Worm (Caenorhabditis elegans) whole organism, L3 larva: ENCODE measurements around the gene xbx-3.

ENCODE experiments used
- R02D3.7 ChIP-seq: fragments of 150-350 bp; optimal IDR thresholded peaks from 2 replicates; lab custom pipeline; 2014; ENCODE audit warnings: missing biosample characterization, missing genetic modification characterization
- ZK546.5 ChIP-seq: sonication (generic microtip); optimal IDR thresholded peaks from 2 replicates; lab custom pipeline; 2017; ENCODE audit warnings: missing biosample characterization, missing genetic modification characterization
- ama-1 ChIP-seq: fragments of 150-350 bp; optimal IDR thresholded peaks from 2 replicates; lab custom pipeline; 2018
- ceh-16 ChIP-seq: sonication (generic microtip); optimal IDR thresholded peaks from 2 replicates; lab custom pipeline; 2017; ENCODE audit warnings: missing biosample characterization, missing genetic modification characterization
- ceh-28 ChIP-seq: fragments of 150-350 bp; optimal IDR thresholded peaks from 2 replicates; lab custom pipeline; 2014; ENCODE audit warnings: missing biosample characterization, missing genetic modification reagents, missing genetic modification characterization
- ceh-82 ChIP-seq: fragments of 150-350 bp; optimal IDR thresholded peaks from 2 replicates; lab custom pipeline; 2014; ENCODE audit warnings: missing biosample characterization, missing genetic modification characterization
- ceh-9 ChIP-seq: sonication (generic microtip); optimal IDR thresholded peaks from 2 replicates; lab custom pipeline; 2018; ENCODE audit warnings: missing biosample characterization, missing genetic modification characterization
- egl-27 ChIP-seq: sonication (generic microtip); optimal IDR thresholded peaks from 4 replicates; lab custom pipeline; 2017; ENCODE audit warnings: missing biosample characterization, missing genetic modification reagents, missing genetic modification characterization
- egl-5 ChIP-seq: fragments of 150-350 bp; optimal IDR thresholded peaks from 2 replicates; lab custom pipeline; 2017; ENCODE audit warnings: missing biosample characterization, missing genetic modification reagents, missing genetic modification characterization, inconsistent platforms
- elt-1 ChIP-seq: fragments of 150-350 bp; optimal IDR thresholded peaks from 2 replicates; lab custom pipeline; 2014; ENCODE audit warnings: missing biosample characterization, missing genetic modification characterization
- elt-3 ChIP-seq, 3 experiments: fragments of 150-350 bp in 1 of 3; sonication (generic microtip) in 2 of 3; optimal IDR thresholded peaks; 2 replicates in 2 of 3; 4 replicates in 1 of 3; lab custom pipeline; 2014 to 2017; ENCODE audit warnings: missing biosample characterization in 3 of 3, missing genetic modification characterization in 3 of 3
- fkh-10 ChIP-seq: sonication (generic microtip); optimal IDR thresholded peaks from 2 replicates; lab custom pipeline; 2017; ENCODE audit warnings: missing biosample characterization, missing genetic modification reagents, missing genetic modification characterization
- fkh-2 ChIP-seq: fragments of 150-350 bp; optimal IDR thresholded peaks from 2 replicates; lab custom pipeline; 2014; ENCODE audit warnings: missing biosample characterization, missing genetic modification reagents, missing genetic modification characterization
- fos-1 ChIP-seq: fragments of 150-350 bp; optimal IDR thresholded peaks from 2 replicates; lab custom pipeline; 2014; ENCODE audit warnings: missing biosample characterization, missing genetic modification characterization
- hmg-11 ChIP-seq: sonication (generic microtip); optimal IDR thresholded peaks from 2 replicates; lab custom pipeline; 2016; ENCODE audit warnings: missing genetic modification characterization, missing compliant biosample characterization
- jun-1 ChIP-seq: fragments of 150-350 bp; optimal IDR thresholded peaks from 2 replicates; lab custom pipeline; 2014; ENCODE audit warnings: missing biosample characterization, missing genetic modification reagents, missing genetic modification characterization
- lin-15B ChIP-seq: fragments of 150-350 bp; optimal IDR thresholded peaks from 2 replicates; lab custom pipeline; 2014; ENCODE audit warnings: missing biosample characterization, missing genetic modification characterization
- lsy-12 ChIP-seq: sonication (generic microtip); optimal IDR thresholded peaks from 2 replicates; lab custom pipeline; 2016; ENCODE audit warnings: mild to moderate bottlenecking, missing genetic modification characterization, missing compliant biosample characterization
- mdl-1 ChIP-seq: fragments of 150-350 bp; optimal IDR thresholded peaks from 2 replicates; lab custom pipeline; 2014; ENCODE audit warnings: missing biosample characterization, missing genetic modification characterization
- nfya-1 ChIP-seq: sonication (generic microtip); optimal IDR thresholded peaks from 2 replicates; lab custom pipeline; 2017; ENCODE audit warnings: missing genetic modification characterization, mild to moderate bottlenecking, missing compliant biosample characterization, antibody characterized with exemption, moderate library complexity; ENCODE audit not compliant: insufficient read depth
- nhr-11 ChIP-seq: fragments of 150-350 bp; optimal IDR thresholded peaks from 2 replicates; lab custom pipeline; 2014; ENCODE audit warnings: missing biosample characterization, missing genetic modification characterization
- nhr-12 ChIP-seq: fragments of 150-350 bp; optimal IDR thresholded peaks from 2 replicates; lab custom pipeline; 2014; ENCODE audit warnings: missing biosample characterization, missing genetic modification characterization
- nhr-237 ChIP-seq: fragments of 150-350 bp; optimal IDR thresholded peaks from 2 replicates; lab custom pipeline; 2014; ENCODE audit warnings: missing biosample characterization, missing genetic modification characterization
- nhr-43 ChIP-seq: sonication (generic microtip); optimal IDR thresholded peaks from 2 replicates; lab custom pipeline; 2016; ENCODE audit warnings: mild to moderate bottlenecking, missing genetic modification characterization, missing compliant biosample characterization; ENCODE audit not compliant: poor library complexity, severe bottlenecking
- nhr-76 ChIP-seq: fragments of 150-350 bp; sonication (generic microtip); optimal IDR thresholded peaks from 5 replicates; lab custom pipeline; 2014; ENCODE audit warnings: missing biosample characterization, missing genetic modification characterization
- nhr-77 ChIP-seq: fragments of 150-350 bp; optimal IDR thresholded peaks from 2 replicates; lab custom pipeline; 2014; ENCODE audit warnings: missing biosample characterization, missing genetic modification characterization
- pha-4 ChIP-seq: fragments of 150-350 bp; optimal IDR thresholded peaks from 2 replicates; lab custom pipeline; 2014; ENCODE audit warnings: missing biosample characterization, missing genetic modification reagents, missing genetic modification characterization
- sea-2 ChIP-seq: fragments of 150-350 bp; sonication (generic microtip); optimal IDR thresholded peaks from 4 replicates; lab custom pipeline; 2014; ENCODE audit warnings: missing biosample characterization, missing genetic modification reagents, missing genetic modification characterization
- skn-1 ChIP-seq: fragments of 150-350 bp; optimal IDR thresholded peaks from 2 replicates; lab custom pipeline; 2014; ENCODE audit warnings: missing biosample characterization, missing genetic modification characterization
- snpc-4 ChIP-seq: fragments of 150-350 bp; optimal IDR thresholded peaks from 2 replicates; lab custom pipeline; 2014; ENCODE audit warnings: missing biosample characterization, missing genetic modification characterization
- unc-39 ChIP-seq: sonication (generic microtip); optimal IDR thresholded peaks from 4 replicates; lab custom pipeline; 2017; ENCODE audit warnings: missing biosample characterization, missing genetic modification characterization

Gene xbx-3

ce11 chrIII:10010117-10010516 lies 25.6 kb upstream of the xbx-3 start, which contains the start of gene fbxa-155:
TSS of gene fbxa-155 (minus strand) at chrIII:10010217.
- TF ChIP-seq snpc-4 (no peak), fkh-2 (tag; lab: Kevin White, UChicago) (no peak), R02D3.7 (tag; lab: Kevin White, UChicago) (no peak), nhr-237 (tag; lab: Kevin White, UChicago) (no peak)

ce11 chrIII:10012136-10012535 lies 23.6 kb upstream of the xbx-3 start, which contains the start of gene C05B5.16:
TSS of gene C05B5.16 (plus strand) at chrIII:10012436.
- no peak for TF ChIP-seq sea-2 (GFP tag; lab: Kevin White, UChicago)
- no peak for TF ChIP-seq nhr-12 (tag; lab: Kevin White, UChicago)
- no peak for TF ChIP-seq ceh-28 (tag; lab: Kevin White, UChicago)
- no peak for TF ChIP-seq nhr-77 (tag; lab: Kevin White, UChicago)
- TF ChIP-seq fos-1, result no peak
- TF ChIP-seq pha-4 (tag; lab: Kevin White, UChicago), result no peak
- TF ChIP-seq nhr-237 (tag; lab: Kevin White, UChicago), result no peak
- TF ChIP-seq ceh-16 (tag; lab: Kevin White, UChicago), result no peak
- no peak for TF ChIP-seq nhr-43 (tag; lab: Kevin White, UChicago)
- TF ChIP-seq ama-1 (lab: Kevin White, UChicago), result no peak
- no peak for TF ChIP-seq egl-27 (tag; lab: Kevin White, UChicago)
- no peak for TF ChIP-seq lin-15B (tag; lab: Kevin White, UChicago)
- TF ChIP-seq unc-39 (tag; lab: Kevin White, UChicago), result no peak

ce11 chrIII:10016413-10017051 lies 19.2 kb upstream of the xbx-3 start, which contains the start of gene rgs-1:
TSS of gene rgs-1 (minus strand) at chrIII:10016558.
- TF ChIP-seq jun-1 (tag; lab: Kevin White, UChicago) (no peak), lsy-12 (tag; lab: Kevin White, UChicago) (no peak), nfya-1 (tag; lab: Kevin White, UChicago) (peak; percentile 77), elt-3 (tag; optimal IDR thresholded peaks at IDR 0.05; lab: Kevin White, UChicago) (no peak), nhr-237 (tag; lab: Kevin White, UChicago) (no peak), nhr-76 (no peak), ceh-16 (tag; lab: Kevin White, UChicago) (no peak), lin-15B (tag; lab: Kevin White, UChicago) (peak; percentile 28), ceh-28 (tag; lab: Kevin White, UChicago) (no peak), fkh-10 (peak; percentile 86), skn-1 (tag; lab: Kevin White, UChicago) (peak; percentile 21), pha-4 (tag; lab: Kevin White, UChicago) (peak; percentile 5), snpc-4 (peak; percentile 25), hmg-11 (peak; percentile 79)

- TF ChIP-seq ceh-9 (tag; lab: Kevin White, UChicago) (no peak), nhr-43 (tag; lab: Kevin White, UChicago) (no peak), unc-39 (tag; lab: Kevin White, UChicago) (no peak), ceh-16 (tag; lab: Kevin White, UChicago) (no peak), ceh-82 (no peak), nfya-1 (tag; lab: Kevin White, UChicago) (no peak), nhr-11 (tag; lab: Kevin White, UChicago) (no peak), egl-27 (tag; lab: Kevin White, UChicago) (no peak), mdl-1 (tag; lab: Kevin White, UChicago) (no peak), egl-5 (no peak), nhr-237 (tag; lab: Kevin White, UChicago) (no peak), lin-15B (tag; lab: Kevin White, UChicago) (no peak), elt-1 (tag; lab: Kevin White, UChicago) (no peak), fkh-10 (no peak), ZK546.5 (tag; lab: Kevin White, UChicago) (no peak)
- TF ChIP-seq, all 47 proteins: peak for 0
Measured at ce11 chrIII:10018007-10018406, 17.7 kb upstream of the xbx-3 start.

- TF ChIP-seq fkh-2 (tag; lab: Kevin White, UChicago) (no peak), elt-3 (tag; optimal IDR thresholded peaks at IDR 0.05; lab: Kevin White, UChicago) (no peak), nfya-1 (tag; lab: Kevin White, UChicago) (no peak), ceh-16 (tag; lab: Kevin White, UChicago) (no peak), ceh-9 (tag; lab: Kevin White, UChicago) (no peak), fos-1 (no peak)
- TF ChIP-seq, all 47 proteins: peak for 0
Measured at ce11 chrIII:10023452-10023851, 12.3 kb upstream of the xbx-3 start, which contains the start of gene ins-21. TSS of gene ins-21 (plus strand) at chrIII:10023752.
